Worm (Caenorhabditis elegans): ENCODE measurements around the gene cyp-14A4.

DNA sequence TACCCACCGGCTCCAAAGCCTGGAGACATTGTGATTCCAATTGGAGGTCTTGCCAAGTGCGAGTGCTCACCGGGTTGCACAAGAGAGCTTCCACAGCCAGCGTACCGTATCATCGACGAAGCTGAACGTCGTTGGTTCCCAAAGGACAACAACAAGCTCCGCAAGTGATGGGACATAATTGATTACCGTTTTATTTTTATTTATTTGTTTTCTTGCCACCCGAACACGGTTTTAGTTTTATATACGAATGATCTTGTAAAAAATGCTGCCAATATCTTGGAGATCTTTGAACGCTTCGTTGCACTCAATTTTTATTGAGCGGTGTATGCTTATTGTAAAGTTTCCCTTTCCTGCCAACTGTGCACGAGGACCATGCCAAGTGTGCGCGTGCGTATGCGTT lies 45.8 kb downstream of the cyp-14A4 start, which contains the start of gene K08H2.4:
- TF ChIP-seq ces-1 (GFP tag; optimal IDR thresholded peaks at IDR 0.05) (no peak), mep-1 (tag; optimal IDR thresholded peaks at IDR 0.05) (no peak)
